Fruit fly (Drosophila melanogaster): ENCODE measurements around the gene CG31715.

Gene CG31715

dm6 chr2L:10373605-10374269, 32.3 kb downstream of the CG31715 start, which contains the start of gene rho-5 (continued):
- no peak for TF ChIP-seq dpn (GFP tag; optimal IDR thresholded peaks at IDR 0.05)
- no peak for TF ChIP-seq Neu2 (GFP tag; optimal IDR thresholded peaks at IDR 0.05; ENCODE audit: borderline replicate concordance)
- peak; percentile 6 for TF ChIP-seq gro (GFP tag; optimal IDR thresholded peaks at IDR 0.05)
- TF ChIP-seq MESR4 (GFP tag; optimal IDR thresholded peaks at IDR 0.05): peak; percentile 7
- TF ChIP-seq CG15696 (tag; optimal IDR thresholded peaks at IDR 0.05): no peak
- no peak for TF ChIP-seq sima (GFP tag; optimal IDR thresholded peaks at IDR 0.05)
- TF ChIP-seq ato (GFP tag; IDR thresholded peaks at IDR 0.05; ENCODE audit: partially characterized antibody): no peak
- no peak for TF ChIP-seq CG12659 (GFP tag; optimal IDR thresholded peaks at IDR 0.05)
- TF ChIP-seq cad (GFP tag; optimal IDR thresholded peaks at IDR 0.05): no peak
- TF ChIP-seq ftz-f1 (GFP tag; optimal IDR thresholded peaks at IDR 0.05): no peak
- no peak for TF ChIP-seq chif (GFP tag; optimal IDR thresholded peaks at IDR 0.05)
- no peak for TF ChIP-seq sc (optimal IDR thresholded peaks at IDR 0.05)
- no peak for TF ChIP-seq sc (GFP tag; optimal IDR thresholded peaks at IDR 0.05)
- TF ChIP-seq CG31365 (tag; optimal IDR thresholded peaks at IDR 0.05): no peak
- no peak for TF ChIP-seq HmgZ (tag; optimal IDR thresholded peaks at IDR 0.05)
- TF ChIP-seq stc (GFP tag; IDR thresholded peaks at IDR 0.05): no peak
- TF ChIP-seq CG17802 (tag; optimal IDR thresholded peaks at IDR 0.05): no peak
- TF ChIP-seq Mes4 (GFP tag; optimal IDR thresholded peaks at IDR 0.05): no peak
- TF ChIP-seq lilli (GFP tag; optimal IDR thresholded peaks at IDR 0.05): peak; percentile 15
- TF ChIP-seq CG6254 (GFP tag; optimal IDR thresholded peaks at IDR 0.05): no peak
- no peak for TF ChIP-seq Ssrp (tag; optimal IDR thresholded peaks at IDR 0.05)
- TF ChIP-seq lola (GFP tag; optimal IDR thresholded peaks at IDR 0.05): no peak
- no peak for TF ChIP-seq Hr78 (GFP tag; optimal IDR thresholded peaks at IDR 0.05)
- peak; percentile 13 for TF ChIP-seq CG30020 (tag; optimal IDR thresholded peaks at IDR 0.05)
- TF ChIP-seq D19B (GFP tag; optimal IDR thresholded peaks at IDR 0.05): peak; percentile 65
- TF ChIP-seq wdn (GFP tag; IDR thresholded peaks at IDR 0.05): no peak
- TF ChIP-seq chinmo (GFP tag; IDR thresholded peaks at IDR 0.05; ENCODE audit: partially characterized antibody): no peak
- TF ChIP-seq BEAF-32 (GFP tag; optimal IDR thresholded peaks at IDR 0.05): peak; percentile 8
- TF ChIP-seq CG9797 (GFP tag; optimal IDR thresholded peaks at IDR 0.05): no peak
- no peak for TF ChIP-seq CG2889 (GFP tag; IDR thresholded peaks at IDR 0.05)
- no peak for TF ChIP-seq eve (GFP tag; optimal IDR thresholded peaks at IDR 0.05)
- TF ChIP-seq tup (GFP tag; optimal IDR thresholded peaks at IDR 0.05): no peak
- no peak for TF ChIP-seq btn (GFP tag; optimal IDR thresholded peaks at IDR 0.05)
- no peak for TF ChIP-seq ham (GFP tag; IDR thresholded peaks at IDR 0.05)
- peak; percentile 45; the same call in 1 of the 2 replicates for TF ChIP-seq Rfx (GFP tag; IDR thresholded peaks at IDR 0.05)
- TF ChIP-seq CG16863 (GFP tag; optimal IDR thresholded peaks at IDR 0.05): no peak
- TF ChIP-seq Ets97D (GFP tag; optimal IDR thresholded peaks at IDR 0.05): no peak
- TF ChIP-seq onecut (GFP tag; IDR thresholded peaks at IDR 0.05): peak; percentile 93
- no peak for TF ChIP-seq CG12071 (GFP tag; optimal IDR thresholded peaks at IDR 0.05)
- no peak for TF ChIP-seq dati (GFP tag; IDR thresholded peaks at IDR 0.05)
- TF ChIP-seq row (GFP tag; IDR thresholded peaks at IDR 0.05): peak; percentile 60
- no peak for TF ChIP-seq fd64A (GFP tag; optimal IDR thresholded peaks at IDR 0.05)
- no peak for TF ChIP-seq dmrt11E (tag; optimal IDR thresholded peaks at IDR 0.05)
- peak; percentile 6 for TF ChIP-seq pzg (GFP tag; optimal IDR thresholded peaks at IDR 0.05)
- peak; percentile 5 for TF ChIP-seq mam (GFP tag; optimal IDR thresholded peaks at IDR 0.05)
- no peak for TF ChIP-seq CG8281 (tag; optimal IDR thresholded peaks at IDR 0.05)
- no peak for TF ChIP-seq grn (GFP tag; optimal IDR thresholded peaks at IDR 0.05)
- TF ChIP-seq YL-1 (GFP tag; optimal IDR thresholded peaks at IDR 0.05): no peak
- TF ChIP-seq ewg (GFP tag; optimal IDR thresholded peaks at IDR 0.05): peak; percentile 97
- TF ChIP-seq CG9215 (GFP tag; IDR thresholded peaks at IDR 0.05): no peak
